Worm (Caenorhabditis elegans) whole organism, L3 larva: Measurements from ENCODE around the gene dtmk-1.

Experiments
- ZK546.5 ChIP-seq: sonication (generic microtip); optimal IDR thresholded peaks from 2 replicates; lab custom pipeline; 2017; ENCODE audit warnings: missing biosample characterization, missing genetic modification characterization
- aly-2 ChIP-seq: fragments of 150-350 bp; optimal IDR thresholded peaks from 2 replicates; lab custom pipeline; 2014; ENCODE audit warnings: missing biosample characterization, missing genetic modification characterization
- ama-1 ChIP-seq: fragments of 150-350 bp; optimal IDR thresholded peaks from 2 replicates; lab custom pipeline; 2018
- ceh-16 ChIP-seq: sonication (generic microtip); optimal IDR thresholded peaks from 2 replicates; lab custom pipeline; 2017; ENCODE audit warnings: missing biosample characterization, missing genetic modification characterization
- ceh-82 ChIP-seq: fragments of 150-350 bp; optimal IDR thresholded peaks from 2 replicates; lab custom pipeline; 2014; ENCODE audit warnings: missing biosample characterization, missing genetic modification characterization
- ceh-9 ChIP-seq: sonication (generic microtip); optimal IDR thresholded peaks from 2 replicates; lab custom pipeline; 2018; ENCODE audit warnings: missing biosample characterization, missing genetic modification characterization
- egl-5 ChIP-seq: fragments of 150-350 bp; optimal IDR thresholded peaks from 2 replicates; lab custom pipeline; 2017; ENCODE audit warnings: missing biosample characterization, missing genetic modification reagents, missing genetic modification characterization, inconsistent platforms
- elt-1 ChIP-seq: fragments of 150-350 bp; optimal IDR thresholded peaks from 2 replicates; lab custom pipeline; 2014; ENCODE audit warnings: missing biosample characterization, missing genetic modification characterization
- elt-2 ChIP-seq: sonication (generic microtip); optimal IDR thresholded peaks from 2 replicates; lab custom pipeline; 2016; ENCODE audit warnings: missing genetic modification reagents, mild to moderate bottlenecking, missing genetic modification characterization, missing compliant biosample characterization
- eor-1 ChIP-seq, 2 experiments: fragments of 150-350 bp; optimal IDR thresholded peaks; 2 replicates each; lab custom pipeline; 2014 to 2018; ENCODE audit warnings: missing biosample characterization in 2 of 2, missing genetic modification characterization in 2 of 2
- fkh-2 ChIP-seq: fragments of 150-350 bp; optimal IDR thresholded peaks from 2 replicates; lab custom pipeline; 2014; ENCODE audit warnings: missing biosample characterization, missing genetic modification reagents, missing genetic modification characterization
- fos-1 ChIP-seq: fragments of 150-350 bp; optimal IDR thresholded peaks from 2 replicates; lab custom pipeline; 2014; ENCODE audit warnings: missing biosample characterization, missing genetic modification characterization
- hmg-11 ChIP-seq: sonication (generic microtip); optimal IDR thresholded peaks from 2 replicates; lab custom pipeline; 2016; ENCODE audit warnings: missing genetic modification characterization, missing compliant biosample characterization
- jun-1 ChIP-seq: fragments of 150-350 bp; optimal IDR thresholded peaks from 2 replicates; lab custom pipeline; 2014; ENCODE audit warnings: missing biosample characterization, missing genetic modification reagents, missing genetic modification characterization
- lin-15B ChIP-seq: fragments of 150-350 bp; optimal IDR thresholded peaks from 2 replicates; lab custom pipeline; 2014; ENCODE audit warnings: missing biosample characterization, missing genetic modification characterization
- lsy-12 ChIP-seq: sonication (generic microtip); optimal IDR thresholded peaks from 2 replicates; lab custom pipeline; 2016; ENCODE audit warnings: mild to moderate bottlenecking, missing genetic modification characterization, missing compliant biosample characterization
- mdl-1 ChIP-seq: fragments of 150-350 bp; optimal IDR thresholded peaks from 2 replicates; lab custom pipeline; 2014; ENCODE audit warnings: missing biosample characterization, missing genetic modification characterization
- nfya-1 ChIP-seq: sonication (generic microtip); optimal IDR thresholded peaks from 2 replicates; lab custom pipeline; 2017; ENCODE audit warnings: missing genetic modification characterization, mild to moderate bottlenecking, missing compliant biosample characterization, antibody characterized with exemption, moderate library complexity; ENCODE audit not compliant: insufficient read depth
- nhr-11 ChIP-seq: fragments of 150-350 bp; optimal IDR thresholded peaks from 2 replicates; lab custom pipeline; 2014; ENCODE audit warnings: missing biosample characterization, missing genetic modification characterization
- nhr-12 ChIP-seq: fragments of 150-350 bp; optimal IDR thresholded peaks from 2 replicates; lab custom pipeline; 2014; ENCODE audit warnings: missing biosample characterization, missing genetic modification characterization
- nhr-23 ChIP-seq: fragments of 150-350 bp; optimal IDR thresholded peaks from 2 replicates; lab custom pipeline; 2014; ENCODE audit warnings: missing biosample characterization, missing genetic modification reagents, missing genetic modification characterization
- nhr-237 ChIP-seq: fragments of 150-350 bp; optimal IDR thresholded peaks from 2 replicates; lab custom pipeline; 2014; ENCODE audit warnings: missing biosample characterization, missing genetic modification characterization
- nhr-28 ChIP-seq: fragments of 150-350 bp; optimal IDR thresholded peaks from 2 replicates; lab custom pipeline; 2014; ENCODE audit warnings: missing biosample characterization, missing genetic modification characterization
- nhr-43 ChIP-seq: sonication (generic microtip); optimal IDR thresholded peaks from 2 replicates; lab custom pipeline; 2016; ENCODE audit warnings: mild to moderate bottlenecking, missing genetic modification characterization, missing compliant biosample characterization; ENCODE audit not compliant: poor library complexity, severe bottlenecking
- nhr-67 ChIP-seq: fragments of 150-350 bp; optimal IDR thresholded peaks from 2 replicates; lab custom pipeline; 2014; ENCODE audit warnings: missing biosample characterization, missing genetic modification characterization
- nhr-77 ChIP-seq: fragments of 150-350 bp; optimal IDR thresholded peaks from 2 replicates; lab custom pipeline; 2014; ENCODE audit warnings: missing biosample characterization, missing genetic modification characterization
- pha-4 ChIP-seq: fragments of 150-350 bp; optimal IDR thresholded peaks from 2 replicates; lab custom pipeline; 2014; ENCODE audit warnings: missing biosample characterization, missing genetic modification reagents, missing genetic modification characterization
- pqm-1 ChIP-seq: fragments of 150-350 bp; optimal IDR thresholded peaks from 2 replicates; lab custom pipeline; 2017; ENCODE audit warnings: missing biosample characterization, missing genetic modification characterization, inconsistent platforms
- skn-1 ChIP-seq: fragments of 150-350 bp; optimal IDR thresholded peaks from 2 replicates; lab custom pipeline; 2014; ENCODE audit warnings: missing biosample characterization, missing genetic modification characterization
- snpc-4 ChIP-seq: fragments of 150-350 bp; optimal IDR thresholded peaks from 2 replicates; lab custom pipeline; 2014; ENCODE audit warnings: missing biosample characterization, missing genetic modification characterization
- zag-1 ChIP-seq: fragments of 150-350 bp; optimal IDR thresholded peaks from 2 replicates; lab custom pipeline; 2014; ENCODE audit warnings: missing biosample characterization, missing genetic modification characterization
- ztf-11 ChIP-seq: fragments of 150-350 bp; optimal IDR thresholded peaks from 2 replicates; lab custom pipeline; 2014; ENCODE audit warnings: missing biosample characterization, missing genetic modification characterization

Gene dtmk-1

DNA sequence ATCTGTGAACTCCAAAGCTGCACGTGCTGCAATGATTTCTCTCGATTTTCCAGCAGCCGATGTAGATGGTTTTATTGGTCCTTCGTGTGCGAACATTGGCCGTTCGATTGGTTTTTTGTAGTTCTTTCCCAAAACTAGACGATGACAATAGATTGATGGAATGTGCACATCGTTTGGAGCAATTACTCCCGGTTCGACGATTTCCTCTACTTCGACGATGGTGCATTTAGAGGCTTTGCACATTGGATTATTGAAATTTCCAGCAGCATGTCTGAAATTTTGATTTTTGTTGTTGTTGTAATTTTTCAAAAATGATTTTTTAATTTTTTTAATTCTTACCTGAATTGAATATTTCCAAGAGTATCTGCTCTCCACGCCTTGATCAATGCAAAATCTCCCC, 31.2 kb downstream of the dtmk-1 start:
- TF ChIP-seq ceh-82 (tag; lab: Kevin White, UChicago) (no peak), nhr-237 (no peak), ama-1 (lab: Kevin White, UChicago) (peak; percentile 55), aly-2 (no peak)

DNA sequence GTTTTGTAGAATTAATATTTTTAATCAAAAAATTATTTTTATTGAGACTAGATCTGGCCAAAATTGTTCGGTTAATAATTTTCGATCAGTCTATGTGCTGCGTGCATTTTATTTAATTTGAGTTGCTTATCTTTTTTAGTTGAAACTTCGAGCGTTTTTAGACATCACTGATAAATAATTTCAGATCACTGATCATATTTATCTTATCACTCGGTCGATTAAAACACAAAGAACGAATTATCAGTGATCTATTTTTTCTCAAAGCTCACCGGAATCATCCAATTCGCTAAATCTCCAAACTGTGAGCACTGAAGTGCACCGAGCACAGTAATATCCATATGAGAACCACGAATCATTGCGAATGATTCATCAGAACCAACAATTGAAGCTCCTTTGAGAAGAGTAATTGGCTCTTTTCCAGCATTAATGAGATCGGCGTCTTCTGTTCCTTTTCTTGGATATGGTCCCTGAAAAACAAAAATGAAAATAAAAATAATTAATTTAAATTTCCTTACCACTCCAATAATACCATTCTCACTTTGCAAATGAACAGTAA, 31.8 kb downstream of the dtmk-1 start:
- TF ChIP-seq nhr-28 (tag; lab: Kevin White, UChicago): no peak
- peak; percentile 37 for TF ChIP-seq ama-1 (lab: Kevin White, UChicago)
- no peak for TF ChIP-seq fkh-2 (tag; lab: Kevin White, UChicago)
- peak; percentile 83 for TF ChIP-seq elt-2 (tag; lab: Kevin White, UChicago)
- no peak for TF ChIP-seq hmg-11
- no peak for TF ChIP-seq ceh-16
- no peak for TF ChIP-seq snpc-4 (tag; lab: Kevin White, UChicago)
- TF ChIP-seq eor-1 (tag; optimal IDR thresholded peaks at IDR 0.05; lab: Kevin White, UChicago): no peak
- TF ChIP-seq fos-1: no peak
- peak; percentile 82 for TF ChIP-seq pqm-1 (tag; lab: Kevin White, UChicago)
- TF ChIP-seq pha-4: peak; percentile 38

DNA sequence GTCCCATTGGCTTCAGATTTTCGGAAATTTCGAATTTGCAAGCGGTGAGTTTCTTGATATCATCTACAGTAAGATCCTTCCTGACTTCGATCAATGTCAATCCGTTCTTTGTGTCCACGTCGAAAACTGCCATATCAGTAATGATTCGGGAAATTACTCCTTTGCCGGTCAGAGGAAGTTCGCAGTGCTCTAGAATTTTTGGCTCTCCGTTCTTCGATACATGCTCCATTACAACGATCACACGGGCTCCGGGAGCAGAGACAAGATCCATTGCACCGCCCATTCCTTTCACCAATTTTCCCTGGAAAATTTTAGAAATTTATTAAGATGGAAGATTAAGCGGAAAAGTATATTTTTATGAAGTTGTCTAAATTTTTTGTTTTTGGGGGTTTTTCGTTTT, 32.3 kb downstream of the dtmk-1 start:
- TF ChIP-seq nhr-23 (tag; lab: Kevin White, UChicago) (no peak), ceh-16 (no peak), ama-1 (lab: Kevin White, UChicago) (peak; percentile 86), ceh-9 (tag; lab: Kevin White, UChicago) (no peak), nhr-43 (peak; percentile 41)

DNA sequence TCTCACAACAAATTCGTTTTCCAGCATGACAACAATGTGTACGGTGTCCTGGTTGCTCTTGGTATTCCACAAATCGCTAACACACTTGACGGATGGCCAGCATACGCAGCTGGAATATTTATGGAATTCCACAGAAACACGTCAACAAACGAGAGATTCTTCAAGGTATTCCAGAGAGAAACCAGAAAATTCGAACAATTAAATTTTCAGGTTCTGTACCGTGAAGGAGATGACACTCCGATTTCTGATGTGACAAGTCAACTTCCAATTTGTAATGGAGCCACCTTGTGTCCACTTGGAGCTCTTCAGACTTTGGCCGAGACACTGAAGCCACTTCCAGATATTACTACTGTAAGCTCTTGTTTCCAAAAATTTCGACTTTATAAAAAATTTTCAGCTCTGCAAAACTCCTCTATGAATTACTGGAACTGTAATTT, 32.9 kb downstream of the dtmk-1 start:
- TF ChIP-seq lsy-12 (tag; lab: Kevin White, UChicago) (peak; percentile 29), egl-5 (tag; lab: Kevin White, UChicago) (no peak), ceh-9 (tag; lab: Kevin White, UChicago) (no peak), elt-2 (tag; lab: Kevin White, UChicago) (peak; percentile 11), ama-1 (lab: Kevin White, UChicago) (peak; percentile 92), nhr-43 (peak; percentile 60)

DNA sequence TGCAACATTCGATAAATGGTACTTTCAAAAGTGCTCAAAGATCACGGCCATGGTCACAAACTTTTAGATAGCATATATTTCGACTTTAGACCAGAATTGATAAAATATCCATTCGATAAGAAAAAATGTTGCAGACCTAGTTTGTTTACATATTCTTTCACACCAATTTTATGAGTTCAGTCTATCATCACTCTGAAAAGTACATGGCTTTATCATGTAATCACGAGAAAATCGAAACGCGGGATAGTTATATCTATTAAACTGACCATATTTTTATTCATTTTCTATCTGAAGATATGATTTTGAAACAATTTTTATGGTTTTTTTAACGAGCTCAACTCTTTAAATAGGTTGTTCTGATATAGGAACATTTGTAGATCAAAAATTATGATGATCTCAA, 35.4 kb downstream of the dtmk-1 start, which contains the start of gene pho-11:
Gene pho-11, plus strand, starts transcription at position 374 of the 400 bp plus-strand sequence.
- TF ChIP-seq elt-2 (tag; lab: Kevin White, UChicago) (peak; percentile 72), pha-4 (peak; percentile 23), pqm-1 (tag; lab: Kevin White, UChicago) (peak; percentile 65), nhr-43 (no peak)

DNA sequence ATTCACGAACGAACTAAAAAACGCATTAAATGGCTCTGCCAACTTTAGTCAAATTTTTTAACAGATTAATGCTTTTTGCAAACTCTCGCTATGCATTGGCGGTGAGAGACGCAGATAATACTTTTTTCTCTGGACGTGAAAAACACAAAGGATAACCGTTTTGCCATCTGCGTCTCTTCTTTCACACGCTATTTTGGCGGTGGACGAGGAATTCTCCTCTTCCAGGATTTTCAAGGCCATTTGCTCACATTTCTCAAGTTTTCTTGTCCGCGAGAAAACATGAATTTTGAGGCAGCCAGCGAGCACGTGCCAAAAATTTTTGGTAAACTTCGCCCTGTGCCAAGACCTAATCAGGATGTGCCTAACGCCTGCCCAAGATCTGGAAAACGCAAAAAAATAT, 35.9 kb downstream of the dtmk-1 start:
- TF ChIP-seq ama-1 (lab: Kevin White, UChicago) (no peak), nhr-237 (no peak), hmg-11 (peak; percentile 59), nhr-67 (no peak), nhr-77 (tag; lab: Kevin White, UChicago) (no peak), ZK546.5 (tag; lab: Kevin White, UChicago) (no peak), ztf-11 (no peak), zag-1 (no peak), elt-2 (tag; lab: Kevin White, UChicago) (no peak), pha-4 (no peak), aly-2 (no peak), lin-15B (tag; lab: Kevin White, UChicago) (peak; percentile 78), eor-1 (tag; optimal IDR thresholded peaks at IDR 0.05; lab: Kevin White, UChicago) (no peak), nhr-43 (peak; percentile 9), ceh-82 (tag; lab: Kevin White, UChicago) (no peak), skn-1 (tag; lab: Kevin White, UChicago) (no peak), nfya-1 (tag; lab: Kevin White, UChicago) (peak; percentile 47), nhr-11 (tag; lab: Kevin White, UChicago) (peak; percentile 49), jun-1 (tag; lab: Kevin White, UChicago) (no peak), elt-1 (tag; lab: Kevin White, UChicago) (no peak)

DNA sequence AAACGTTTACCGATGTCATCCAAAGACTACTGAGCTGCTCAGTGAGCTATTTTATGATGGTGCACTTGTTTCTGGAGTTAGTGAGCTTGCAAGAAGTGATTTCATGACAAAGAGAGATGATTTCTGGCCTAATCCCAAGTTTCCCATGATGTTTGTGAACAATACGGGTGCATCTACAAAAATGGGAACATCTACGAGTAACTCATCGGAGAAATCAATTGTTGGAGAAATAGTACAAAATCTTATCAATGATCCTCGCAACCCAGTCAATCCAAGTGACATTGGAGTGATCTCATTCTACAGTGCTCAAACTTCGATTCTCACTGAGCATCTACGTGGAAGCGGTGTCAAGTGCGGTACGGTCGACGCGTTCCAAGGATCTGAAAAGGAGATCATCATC, 38.4 kb downstream of the dtmk-1 start:
- no peak for TF ChIP-seq mdl-1
- no peak for TF ChIP-seq fos-1
- TF ChIP-seq nhr-12 (tag; lab: Kevin White, UChicago): no peak
- no peak for TF ChIP-seq lin-15B (tag; lab: Kevin White, UChicago)
